Fruit fly (Drosophila melanogaster) whole organism, embryonic: ENCODE data around the gene CG3566.

Experiments
- Abd-B ChIP-seq: fragments of 200-800 bp; sonication (Bioruptor generic); optimal IDR thresholded peaks from 2 replicates; lab custom pipeline; 2018; ENCODE audit warnings: missing biosample characterization, mild to moderate bottlenecking, missing genetic modification characterization, moderate library complexity
- Asciz ChIP-seq: fragments of 200-800 bp; sonication (Bioruptor generic); optimal IDR thresholded peaks from 2 replicates; lab custom pipeline; 2017; ENCODE audit warnings: missing biosample characterization, mild to moderate bottlenecking, missing genetic modification characterization, missing genetic modification reagents
- Blimp-1 ChIP-seq: fragments of 200-800 bp; sonication (Bioruptor generic); optimal IDR thresholded peaks from 3 replicates; lab custom pipeline; 2018; ENCODE audit warnings: missing biosample characterization, missing genetic modification characterization, mild to moderate bottlenecking, moderate library complexity, missing genetic modification reagents
- CG10209 ChIP-seq: fragments of 200-800 bp; sonication (Bioruptor generic); optimal IDR thresholded peaks from 3 replicates; lab custom pipeline; 2017; ENCODE audit warnings: missing biosample characterization, mild to moderate bottlenecking, missing genetic modification characterization, missing genetic modification reagents
- CG11696 ChIP-seq: fragments of 200-800 bp; sonication (Bioruptor generic); IDR thresholded peaks from 2 replicates; pipeline ENCODE4 v1.3.6; 2022; ENCODE audit warnings: missing biosample characterization, missing genetic modification characterization
- CG12391 ChIP-seq: fragments of 200-800 bp; sonication (Bioruptor generic); optimal IDR thresholded peaks from 3 replicates; lab custom pipeline; 2018; ENCODE audit warnings: missing biosample characterization, mild to moderate bottlenecking, missing genetic modification characterization, moderate library complexity
- CG17186 ChIP-seq: fragments of 200-800 bp; sonication (Bioruptor generic); optimal IDR thresholded peaks from 3 replicates; lab custom pipeline; 2017; ENCODE audit warnings: missing biosample characterization, missing genetic modification reagents, missing genetic modification characterization
- CG17359 ChIP-seq: fragments of 200-800 bp; sonication (Bioruptor generic); optimal IDR thresholded peaks from 3 replicates; lab custom pipeline; 2018; ENCODE audit warnings: missing biosample characterization, mild to moderate bottlenecking, missing genetic modification characterization, moderate library complexity
- CG18476 ChIP-seq: fragments of 200-800 bp; sonication (Bioruptor generic); optimal IDR thresholded peaks from 2 replicates; lab custom pipeline; 2016; ENCODE audit warnings: missing biosample characterization, mild to moderate bottlenecking, missing genetic modification characterization
- CG30020 ChIP-seq: fragments of 200-800 bp; optimal IDR thresholded peaks from 2 replicates; lab custom pipeline; 2019; ENCODE audit warnings: missing biosample characterization, mild to moderate bottlenecking, missing genetic modification characterization, moderate library complexity
- CG3065 ChIP-seq: fragments of 200-800 bp; sonication (Bioruptor generic); optimal IDR thresholded peaks from 2 replicates; lab custom pipeline; 2016; ENCODE audit warnings: missing biosample characterization, missing genetic modification characterization
- CG31224 ChIP-seq: fragments of 200-800 bp; sonication (Bioruptor generic); IDR thresholded peaks from 2 replicates; pipeline ENCODE4 v1.3.6; 2022; ENCODE audit warnings: missing biosample characterization, missing genetic modification characterization
- CG33213 ChIP-seq: fragments of 200-800 bp; sonication (Bioruptor generic); optimal IDR thresholded peaks from 3 replicates; lab custom pipeline; 2016; ENCODE audit warnings: missing biosample characterization, missing genetic modification characterization
- CG3407 ChIP-seq: fragments of 200-800 bp; sonication (Bioruptor generic); optimal IDR thresholded peaks from 2 replicates; lab custom pipeline; 2018; ENCODE audit warnings: missing biosample characterization, mild to moderate bottlenecking, missing genetic modification characterization
- CG34376 ChIP-seq: fragments of 200-800 bp; sonication (Bioruptor generic); optimal IDR thresholded peaks from 2 replicates; lab custom pipeline; 2018; ENCODE audit warnings: missing biosample characterization, mild to moderate bottlenecking, missing genetic modification characterization
- CG3847 ChIP-seq: fragments of 200-800 bp; sonication (Bioruptor generic); IDR thresholded peaks from 2 replicates; pipeline ENCODE4 v1.3.6; 2022; ENCODE audit warnings: missing biosample characterization, missing genetic modification characterization
- CG4617 ChIP-seq: fragments of 200-800 bp; sonication (Bioruptor generic); optimal IDR thresholded peaks from 3 replicates; lab custom pipeline; 2016; ENCODE audit warnings: missing biosample characterization, missing genetic modification characterization, borderline replicate concordance
- CG5245 ChIP-seq: fragments of 200-800 bp; sonication (Bioruptor generic); optimal IDR thresholded peaks from 3 replicates; lab custom pipeline; 2016; ENCODE audit warnings: missing biosample characterization, missing genetic modification characterization
- CG7963 ChIP-seq: fragments of 200-800 bp; sonication (Bioruptor generic); IDR thresholded peaks from 3 replicates; pipeline ENCODE4 v1.3.6; 2022; ENCODE audit warnings: missing biosample characterization, missing genetic modification characterization; ENCODE audit not compliant: partially characterized antibody
- CG7987 ChIP-seq: fragments of 200-800 bp; sonication (Bioruptor generic); optimal IDR thresholded peaks from 2 replicates; lab custom pipeline; 2018; ENCODE audit warnings: missing biosample characterization, mild to moderate bottlenecking, missing genetic modification characterization, moderate library complexity
- CG8290 ChIP-seq, 3 experiments: fragments of 200-800 bp; sonication (Bioruptor generic); optimal IDR thresholded peaks; 2 replicates each; lab custom pipeline; 2016 to 2019; ENCODE audit warnings: missing biosample characterization in 3 of 3, missing genetic modification characterization in 3 of 3, mild to moderate bottlenecking in 2 of 3, moderate library complexity in 1 of 3
- CG9215 ChIP-seq: fragments of 200-800 bp; sonication (Bioruptor generic); IDR thresholded peaks from 2 replicates; pipeline ENCODE4 v1.3.6; 2022; ENCODE audit warnings: missing biosample characterization, missing genetic modification characterization
- CG9437 ChIP-seq: fragments of 200-800 bp; sonication (Bioruptor generic); optimal IDR thresholded peaks from 2 replicates; lab custom pipeline; 2018; ENCODE audit warnings: missing biosample characterization, mild to moderate bottlenecking, missing genetic modification characterization
- CG9876 ChIP-seq: fragments of 200-800 bp; sonication (Bioruptor generic); optimal IDR thresholded peaks from 2 replicates; lab custom pipeline; 2016; ENCODE audit warnings: missing biosample characterization, missing genetic modification characterization
- Dek ChIP-seq: fragments of 200-800 bp; sonication (Bioruptor generic); optimal IDR thresholded peaks from 3 replicates; lab custom pipeline; 2019; ENCODE audit warnings: missing biosample characterization, mild to moderate bottlenecking, missing genetic modification characterization, moderate library complexity
- Dll ChIP-seq: fragments of 200-800 bp; sonication (Bioruptor generic); IDR thresholded peaks from 4 replicates; pipeline ENCODE4 v1.3.6; 2022; ENCODE audit warnings: missing biosample characterization, missing genetic modification characterization; ENCODE audit not compliant: partially characterized antibody
- HLH54F ChIP-seq: fragments of 200-800 bp; sonication (Bioruptor generic); optimal IDR thresholded peaks from 3 replicates; lab custom pipeline; 2016; ENCODE audit warnings: missing biosample characterization, missing genetic modification characterization
- Hmx ChIP-seq: fragments of 200-800 bp; sonication (Bioruptor generic); optimal IDR thresholded peaks from 2 replicates; lab custom pipeline; 2016; ENCODE audit warnings: missing biosample characterization, missing genetic modification characterization
- Hr78 ChIP-seq, 2 experiments: fragments of 200-800 bp in 1 of 2; fragments of >200 bp in 1 of 2; sonication (Bioruptor generic) in 1 of 2; optimal IDR thresholded peaks; 2 replicates each; lab custom pipeline; 2017 to 2019; ENCODE audit warnings: missing biosample characterization in 2 of 2, missing genetic modification characterization in 2 of 2, mild to moderate bottlenecking in 1 of 2, moderate library complexity in 1 of 2
- Kr ChIP-seq: fragments of 200-800 bp; sonication (Bioruptor generic); optimal IDR thresholded peaks from 2 replicates; lab custom pipeline; 2017; ENCODE audit warnings: missing biosample characterization, mild to moderate bottlenecking, missing genetic modification characterization
- Nf-YA ChIP-seq: fragments of 200-800 bp; sonication (Bioruptor generic); IDR thresholded peaks from 2 replicates; pipeline ENCODE4 v1.3.6; 2022; ENCODE audit warnings: missing biosample characterization, missing genetic modification characterization
- Nf-YB ChIP-seq: fragments of 200-800 bp; sonication (Bioruptor generic); optimal IDR thresholded peaks from 3 replicates; lab custom pipeline; 2019; ENCODE audit warnings: missing biosample characterization, mild to moderate bottlenecking, missing genetic modification characterization, moderate library complexity
- Opbp ChIP-seq: fragments of 200-800 bp; sonication (Bioruptor generic); IDR thresholded peaks from 3 replicates; pipeline ENCODE4 v1.3.6; 2022; ENCODE audit warnings: missing biosample characterization, missing genetic modification characterization; ENCODE audit not compliant: partially characterized antibody
- Side ChIP-seq: fragments of 200-800 bp; sonication (Bioruptor generic); optimal IDR thresholded peaks from 2 replicates; lab custom pipeline; 2016; ENCODE audit warnings: missing biosample characterization, missing genetic modification characterization
- bigmax ChIP-seq: fragments of 200-800 bp; sonication (Bioruptor generic); optimal IDR thresholded peaks from 2 replicates; lab custom pipeline; 2018; ENCODE audit warnings: missing biosample characterization, mild to moderate bottlenecking, missing genetic modification characterization
- ci ChIP-seq: fragments of 200-800 bp; sonication (Bioruptor generic); IDR thresholded peaks from 3 replicates; pipeline ENCODE4 v1.3.6; 2022; ENCODE audit warnings: missing biosample characterization, missing genetic modification characterization
- ewg ChIP-seq: fragments of 200-800 bp; sonication (Bioruptor generic); optimal IDR thresholded peaks from 3 replicates; lab custom pipeline; 2017; ENCODE audit warnings: mild to moderate bottlenecking, missing biosample characterization, missing genetic modification reagents, missing genetic modification characterization
- eyg ChIP-seq: fragments of 200-800 bp; sonication (Bioruptor generic); optimal IDR thresholded peaks from 3 replicates; lab custom pipeline; 2016; ENCODE audit warnings: missing biosample characterization, missing genetic modification characterization
- gcm ChIP-seq: fragments of 200-800 bp; sonication (Bioruptor generic); optimal IDR thresholded peaks from 2 replicates; lab custom pipeline; 2019; ENCODE audit warnings: missing biosample characterization, mild to moderate bottlenecking, missing genetic modification characterization, moderate library complexity
- grau ChIP-seq: fragments of 200-800 bp; optimal IDR thresholded peaks from 3 replicates; lab custom pipeline; 2019; ENCODE audit warnings: missing biosample characterization, mild to moderate bottlenecking, missing genetic modification characterization, moderate library complexity
- gsb ChIP-seq: fragments of 200-800 bp; sonication (Bioruptor generic); IDR thresholded peaks from 2 replicates; pipeline ENCODE4 v1.3.6; 2022; ENCODE audit warnings: missing biosample characterization, missing genetic modification characterization
- hkb ChIP-seq, 2 experiments: fragments of 200-800 bp in 1 of 2; fragments of >200 bp in 1 of 2; sonication (Bioruptor generic) in 1 of 2; IDR thresholded peaks in 1 of 2; optimal IDR thresholded peaks in 1 of 2; 2 replicates each; pipeline versions ENCODE4 v1.3.6 to Lab custom; 2017 to 2022; ENCODE audit warnings: missing biosample characterization in 1 of 2, missing genetic modification characterization in 1 of 2
- klu ChIP-seq: fragments of 200-800 bp; sonication (Bioruptor generic); IDR thresholded peaks from 2 replicates; pipeline ENCODE4 v1.3.6; 2022; ENCODE audit warnings: missing biosample characterization, missing genetic modification characterization
- luna ChIP-seq: fragments of 200-800 bp; sonication (Bioruptor generic); optimal IDR thresholded peaks from 2 replicates; lab custom pipeline; 2016; ENCODE audit warnings: missing biosample characterization, missing genetic modification characterization
- org-1 ChIP-seq: fragments of 200-800 bp; sonication (Bioruptor generic); optimal IDR thresholded peaks from 2 replicates; lab custom pipeline; 2017; ENCODE audit warnings: missing biosample characterization, missing genetic modification characterization
- pho ChIP-seq: fragments of 200-800 bp; sonication (Bioruptor generic); optimal IDR thresholded peaks from 2 replicates; lab custom pipeline; 2016; ENCODE audit warnings: missing biosample characterization, missing genetic modification characterization
- sens ChIP-seq: fragments of 200-800 bp; sonication (Bioruptor generic); peaks from one replicate; lab custom pipeline; 2016; ENCODE audit warnings: missing biosample characterization, missing genetic modification characterization
- tap ChIP-seq: fragments of 200-800 bp; optimal IDR thresholded peaks from 3 replicates; lab custom pipeline; 2019; ENCODE audit warnings: missing biosample characterization, mild to moderate bottlenecking, missing genetic modification characterization, moderate library complexity

CG3566 gene

DNA sequence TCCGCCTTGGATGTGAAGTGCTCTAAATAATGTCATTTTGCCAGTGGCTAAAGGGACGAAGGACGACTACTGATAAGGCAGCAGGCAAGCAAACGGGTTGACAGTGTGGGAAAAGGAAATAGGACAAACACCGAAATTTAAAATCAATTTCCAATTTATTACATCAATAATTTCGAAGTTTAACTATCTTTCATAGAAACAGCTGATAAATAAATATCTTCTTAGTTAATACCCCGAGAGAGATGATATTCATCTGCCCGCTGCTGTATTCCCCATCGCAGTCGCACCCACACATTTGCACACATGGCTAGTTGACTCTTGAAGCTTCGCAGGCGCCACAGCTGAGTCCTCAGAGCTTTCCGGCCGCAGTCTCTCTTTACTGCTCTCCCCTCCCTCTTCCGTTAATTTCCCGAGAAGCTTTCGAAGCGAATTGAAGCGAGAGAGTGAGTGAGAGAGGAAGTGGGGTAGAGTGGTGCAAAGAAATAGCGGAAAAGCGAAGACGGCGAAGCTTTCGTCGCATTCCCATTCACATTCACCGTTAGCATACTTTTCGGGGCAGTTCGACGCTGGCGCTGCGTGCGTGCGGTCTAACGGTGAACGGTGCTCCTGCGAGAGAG is 40.4 kb upstream of the CG3566 start (continued):
- TF ChIP-seq CG8290 (GFP tag; optimal IDR thresholded peaks at IDR 0.05; lab: Kevin White, UChicago), result no peak
- TF ChIP-seq CG8290 (tag; optimal IDR thresholded peaks at IDR 0.05; lab: Kevin White, UChicago), result peak in 1 of 2 experiments; percentile 83
- peak; percentile 32 for TF ChIP-seq Abd-B
- TF ChIP-seq eyg (GFP tag; lab: Kevin White, UChicago), result peak; percentile 52
- no peak for TF ChIP-seq hkb (optimal IDR thresholded peaks at IDR 0.05; lab: Kevin White, UChicago)
- peak; percentile 84 for TF ChIP-seq hkb (GFP tag; IDR thresholded peaks at IDR 0.05; lab: Robert Waterston, UW)
- TF ChIP-seq Nf-YB (GFP tag; lab: Kevin White, UChicago), result no peak
- peak; percentile 47 for TF ChIP-seq pho
- TF ChIP-seq Hr78 (GFP tag; optimal IDR thresholded peaks at IDR 0.05; lab: Kevin White, UChicago), result no peak
- TF ChIP-seq CG34376, result peak; percentile 51
- peak; percentile 65 for TF ChIP-seq CG10209 (GFP tag; lab: Kevin White, UChicago)
- peak; percentile 54 for TF ChIP-seq Blimp-1 (GFP tag; lab: Kevin White, UChicago)
- peak; percentile 66 for TF ChIP-seq grau (tag; lab: Kevin White, UChicago)
- TF ChIP-seq CG9876 (GFP tag; lab: Kevin White, UChicago), result no peak
- peak; percentile 40 for TF ChIP-seq HLH54F (GFP tag; lab: Kevin White, UChicago)
- peak; percentile 42 for TF ChIP-seq Asciz (GFP tag; lab: Kevin White, UChicago)
- no peak for TF ChIP-seq CG17186 (GFP tag; lab: Kevin White, UChicago)
- TF ChIP-seq gcm (GFP tag; lab: Kevin White, UChicago), result no peak
- no peak for TF ChIP-seq CG3407 (GFP tag; lab: Kevin White, UChicago)
- peak; percentile 21; the same call in 1 of the 2 replicates for TF ChIP-seq gsb (GFP tag; lab: Robert Waterston, UW)
- no peak for TF ChIP-seq Dll (GFP tag; lab: Robert Waterston, UW)
- TF ChIP-seq Nf-YA, result no peak
- no peak for TF ChIP-seq Hmx (GFP tag; lab: Kevin White, UChicago)
- TF ChIP-seq CG9215 (GFP tag; lab: Robert Waterston, UW), result peak; percentile 51; the same call in 1 of the 2 replicates
- TF ChIP-seq CG3847 (GFP tag; lab: Robert Waterston, UW), result peak; percentile 67; the same call in 1 of the 2 replicates
- TF ChIP-seq CG33213 (GFP tag; lab: Kevin White, UChicago), result no peak
- TF ChIP-seq CG31224, result peak; percentile 57; the same call in 1 of the 2 replicates
- TF ChIP-seq CG30020, result no peak
- peak; percentile 73 for TF ChIP-seq org-1 (GFP tag; lab: Kevin White, UChicago)
- peak; percentile 79 for TF ChIP-seq sens (GFP tag; lab: Kevin White, UChicago)
- no peak for TF ChIP-seq CG7987 (GFP tag; lab: Kevin White, UChicago)
- TF ChIP-seq klu (GFP tag; lab: Robert Waterston, UW), result 0 out of 2 replicates have a peak, but pooled peaks have one; percentile 30
- TF ChIP-seq CG17359 (tag; lab: Kevin White, UChicago), result peak; percentile 62
- peak; percentile 72 for TF ChIP-seq CG11696 (GFP tag; lab: Robert Waterston, UW)
- peak; percentile 53 for TF ChIP-seq CG12391 (tag; lab: Kevin White, UChicago)
- peak; percentile 79 for TF ChIP-seq ci (GFP tag; lab: Robert Waterston, UW)
- no peak for TF ChIP-seq CG3065 (GFP tag; lab: Kevin White, UChicago)
- TF ChIP-seq CG9437 (GFP tag; lab: Kevin White, UChicago), result peak; percentile 38
- TF ChIP-seq tap (tag; lab: Kevin White, UChicago), result peak; percentile 53
- TF ChIP-seq luna (GFP tag; lab: Kevin White, UChicago), result no peak
- TF ChIP-seq Side (GFP tag; lab: Kevin White, UChicago), result no peak
- peak; percentile 27 for TF ChIP-seq ewg (GFP tag; lab: Kevin White, UChicago)
- peak; percentile 35 for TF ChIP-seq CG18476
- no peak for TF ChIP-seq Kr
- peak; percentile 55 for TF ChIP-seq Dek (tag; lab: Kevin White, UChicago)
- no peak for TF ChIP-seq CG5245 (GFP tag; lab: Kevin White, UChicago)
- TF ChIP-seq bigmax (GFP tag; lab: Kevin White, UChicago), result no peak
- TF ChIP-seq Opbp (GFP tag; lab: Robert Waterston, UW), result no peak
- no peak for TF ChIP-seq CG4617
- TF ChIP-seq CG7963 (GFP tag; lab: Robert Waterston, UW), result no peak
